Comparison of ENCODE assay signal across 4 worm cellular contexts in the genomic region with DNA sequence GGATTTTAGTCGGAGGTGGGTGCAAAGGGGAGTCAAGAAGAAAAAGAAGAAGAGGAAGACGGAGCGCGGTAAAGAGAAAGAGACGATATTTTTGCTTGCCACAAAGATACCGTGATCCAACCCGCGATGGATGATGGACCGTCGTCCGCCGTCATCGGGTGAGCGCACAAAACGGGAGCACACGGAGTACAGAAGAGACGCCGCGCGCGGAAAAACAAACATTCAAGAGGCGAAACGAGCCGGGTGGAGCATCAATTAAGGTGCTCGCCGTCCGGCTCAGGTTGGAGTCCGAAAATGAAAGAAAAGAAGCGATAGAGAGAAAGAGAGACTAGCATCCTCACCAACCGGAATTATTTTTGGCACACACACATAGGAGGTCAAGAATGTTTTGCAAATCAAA.
TF ChIP-seq lines count a peak whose summit lies in the region.

No protein-coding gene starts in this region.

TF ChIP-seq in whole organism, L4 larva, 104 proteins besides CTCF, POLR2A, EP300 and RAD21:
- TF ChIP-seq dve-1 (tag; optimal IDR thresholded peaks at IDR 0.05; lab: Kevin White, UChicago; ENCODE audit: insufficient read depth) (no peak), set-16 (GFP tag; IDR thresholded peaks at IDR 0.05; lab: Robert Waterston, UW) (peak; percentile 58; the same call in 1 of the 2 replicates)

TF ChIP-seq in whole organism, late embryonic, 69 proteins besides CTCF, POLR2A, EP300 and RAD21 (continues in another document):
- TF ChIP-seq pax-1 (tag; optimal IDR thresholded peaks at IDR 0.05; lab: Kevin White, UChicago) (no peak), zip-5 (tag; optimal IDR thresholded peaks at IDR 0.05; lab: Kevin White, UChicago) (no peak), hlh-30 (tag; optimal IDR thresholded peaks at IDR 0.05; lab: Kevin White, UChicago; ENCODE audit: insufficient read depth) (no peak), ceh-34 (tag; optimal IDR thresholded peaks at IDR 0.05; lab: Kevin White, UChicago) (peak; percentile 52), unc-42 (tag; optimal IDR thresholded peaks at IDR 0.05; lab: Kevin White, UChicago) (no peak), K09A11.1 (tag; optimal IDR thresholded peaks at IDR 0.05; lab: Kevin White, UChicago; ENCODE audit: insufficient read depth) (no peak), pros-1 (tag; optimal IDR thresholded peaks at IDR 0.05; lab: Kevin White, UChicago) (no peak), ceh-2 (tag; optimal IDR thresholded peaks at IDR 0.05; lab: Kevin White, UChicago) (peak; percentile 34), unc-3 (GFP tag; conservative IDR thresholded peaks at IDR 0.05; lab: Robert Waterston, UW) (no peak), unc-3 (tag; optimal IDR thresholded peaks at IDR 0.05; lab: Kevin White, UChicago) (no peak), unc-86 (tag; optimal IDR thresholded peaks at IDR 0.05; lab: Kevin White, UChicago) (no peak), ceh-19 (GFP tag; optimal IDR thresholded peaks at IDR 0.05; lab: Kevin White, UChicago) (peak; percentile 16), ztf-16 (tag; optimal IDR thresholded peaks at IDR 0.05; lab: Kevin White, UChicago) (no peak), mec-3 (tag; optimal IDR thresholded peaks at IDR 0.05; lab: Kevin White, UChicago; ENCODE audit: borderline replicate concordance) (no peak), pqm-1 (tag; optimal IDR thresholded peaks at IDR 0.05; lab: Kevin White, UChicago) (no peak), dve-1 (tag; optimal IDR thresholded peaks at IDR 0.05; lab: Kevin White, UChicago) (no peak), hlh-8 (tag; optimal IDR thresholded peaks at IDR 0.05; lab: Kevin White, UChicago) (no peak), C38D4.7 (GFP tag; optimal IDR thresholded peaks at IDR 0.05; lab: Kevin White, UChicago) (no peak), eyg-1 (tag; optimal IDR thresholded peaks at IDR 0.05; lab: Kevin White, UChicago) (peak; percentile 11), tbx-7 (tag; optimal IDR thresholded peaks at IDR 0.05; lab: Kevin White, UChicago) (no peak), rnt-1 (tag; optimal IDR thresholded peaks at IDR 0.05; lab: Kevin White, UChicago) (no peak), elt-2 (tag; optimal IDR thresholded peaks at IDR 0.05; lab: Kevin White, UChicago) (no peak), pha-2 (tag; optimal IDR thresholded peaks at IDR 0.05; lab: Kevin White, UChicago) (no peak), nfya-1 (tag; optimal IDR thresholded peaks at IDR 0.05; lab: Kevin White, UChicago) (no peak), ceh-14 (tag; optimal IDR thresholded peaks at IDR 0.05; lab: Kevin White, UChicago) (no peak), ceh-22 (tag; optimal IDR thresholded peaks at IDR 0.05; lab: Kevin White, UChicago) (no peak), hlh-13 (GFP tag; optimal IDR thresholded peaks at IDR 0.05; lab: Kevin White, UChicago) (no peak), nhr-232 (tag; optimal IDR thresholded peaks at IDR 0.05; lab: Kevin White, UChicago) (no peak), sdc-2 (tag; optimal IDR thresholded peaks at IDR 0.05; lab: Kevin White, UChicago) (no peak)

TF ChIP-seq in whole organism, mixed stage, embryonic, 35 proteins besides CTCF, POLR2A, EP300 and RAD21:
- TF ChIP-seq sptf-1 (tag; optimal IDR thresholded peaks at IDR 0.05; lab: Kevin White, UChicago) (peak; percentile 34), mls-2 (tag; optimal IDR thresholded peaks at IDR 0.05; lab: Kevin White, UChicago) (peak; percentile 3), snpc-4 (tag; optimal IDR thresholded peaks at IDR 0.05; lab: Kevin White, UChicago) (no peak), M03D4.4 (tag; optimal IDR thresholded peaks at IDR 0.05; lab: Kevin White, UChicago) (no peak), pha-4 (tag; optimal IDR thresholded peaks at IDR 0.05; lab: Kevin White, UChicago) (peak; percentile 72), ceh-39 (tag; optimal IDR thresholded peaks at IDR 0.05; lab: Kevin White, UChicago) (no peak), flh-1 (GFP tag; optimal IDR thresholded peaks at IDR 0.05; lab: Kevin White, UChicago) (no peak), cnd-1 (tag; optimal IDR thresholded peaks at IDR 0.05; lab: Kevin White, UChicago) (no peak), mab-5 (tag; optimal IDR thresholded peaks at IDR 0.05; lab: Kevin White, UChicago) (no peak), ceh-43 (GFP tag; optimal IDR thresholded peaks at IDR 0.05; lab: Kevin White, UChicago) (no peak), nhr-28 (tag; optimal IDR thresholded peaks at IDR 0.05; lab: Kevin White, UChicago) (no peak)

TF ChIP-seq in whole organism, young adult, 124 proteins besides CTCF, POLR2A, EP300 and RAD21:
- TF ChIP-seq ceh-79 (tag; optimal IDR thresholded peaks at IDR 0.05; lab: Kevin White, UChicago) = no peak
- no peak for TF ChIP-seq rpc-1 (optimal IDR thresholded peaks at IDR 0.05; lab: Kevin White, UChicago)
- TF ChIP-seq rpc-1 (tag; optimal IDR thresholded peaks at IDR 0.05; lab: Kevin White, UChicago) = no peak
- TF ChIP-seq zfh-2 (GFP tag; conservative IDR thresholded peaks at IDR 0.05; lab: Robert Waterston, UW) = peak; percentile 72
- no peak for TF ChIP-seq nhr-27 (tag; optimal IDR thresholded peaks at IDR 0.05; lab: Kevin White, UChicago)
- TF ChIP-seq attf-3 (GFP tag; conservative IDR thresholded peaks at IDR 0.05; lab: Robert Waterston, UW) = no peak
- TF ChIP-seq fkh-3 (tag; optimal IDR thresholded peaks at IDR 0.05; lab: Kevin White, UChicago) = no peak
- TF ChIP-seq lsy-27 (tag; optimal IDR thresholded peaks at IDR 0.05; lab: Kevin White, UChicago; ENCODE audit: borderline replicate concordance, insufficient read depth) = no peak
- TF ChIP-seq ceh-58 (GFP tag; IDR thresholded peaks at IDR 0.05; lab: Robert Waterston, UW) = no peak
- no peak for TF ChIP-seq zim-3 (tag; optimal IDR thresholded peaks at IDR 0.05; lab: Kevin White, UChicago)
- TF ChIP-seq B0261.1 (tag; optimal IDR thresholded peaks at IDR 0.05; lab: Kevin White, UChicago) = no peak
- TF ChIP-seq hmg-20 (GFP tag; IDR thresholded peaks at IDR 0.05; lab: Robert Waterston, UW) = no peak
- TF ChIP-seq attf-5 (GFP tag; optimal IDR thresholded peaks at IDR 0.05; lab: Kevin White, UChicago) = no peak
- TF ChIP-seq egrh-3 (GFP tag; IDR thresholded peaks at IDR 0.05; lab: Robert Waterston, UW) = peak; percentile 15; the same call in 1 of the 2 replicates
- no peak for TF ChIP-seq pbrm-1 (GFP tag; IDR thresholded peaks at IDR 0.05; lab: Robert Waterston, UW)
- TF ChIP-seq Y53F4B.3 (GFP tag; IDR thresholded peaks at IDR 0.05; lab: Robert Waterston, UW) = no peak
- TF ChIP-seq B0336.3 (GFP tag; IDR thresholded peaks at IDR 0.05; lab: Robert Waterston, UW) = no peak
